Worm (Caenorhabditis elegans) whole organism, mixed stage, embryonic: ENCODE measurements around the gene cri-2.
A peak's percentile ranks its signal among the peaks of the same experiment; 100 is the strongest.

ENCODE experiments used
- M03D4.4 ChIP-seq: sonication (generic microtip); optimal IDR thresholded peaks from 2 replicates; lab custom pipeline; 2017; ENCODE audit warnings: mild to moderate bottlenecking, missing genetic modification characterization, missing compliant biosample characterization
- bed-3 ChIP-seq: fragments of 200-800 bp; sonication (Bioruptor generic); optimal IDR thresholded peaks from 3 replicates; lab custom pipeline; 2018; ENCODE audit warnings: mild to moderate bottlenecking, missing genetic modification characterization, moderate library complexity, missing compliant biosample characterization
- ceh-39 ChIP-seq: fragments of 150-350 bp; optimal IDR thresholded peaks from 2 replicates; lab custom pipeline; 2014; ENCODE audit warnings: missing biosample characterization, missing genetic modification characterization
- ceh-43 ChIP-seq: fragments of 200-800 bp; sonication (Bioruptor generic); optimal IDR thresholded peaks from 2 replicates; lab custom pipeline; 2018; ENCODE audit warnings: mild to moderate bottlenecking, missing genetic modification characterization, moderate library complexity, missing compliant biosample characterization
- ceh-83 ChIP-seq: fragments of 200-800 bp; sonication (Bioruptor generic); optimal IDR thresholded peaks from 2 replicates; lab custom pipeline; 2018; ENCODE audit warnings: mild to moderate bottlenecking, missing genetic modification characterization, missing compliant biosample characterization
- ces-1 ChIP-seq: fragments of 150-350 bp; optimal IDR thresholded peaks from 2 replicates; lab custom pipeline; 2014; ENCODE audit warnings: missing biosample characterization, missing genetic modification reagents, missing genetic modification characterization
- drap-1 ChIP-seq: fragments of 200-800 bp; sonication (Bioruptor generic); optimal IDR thresholded peaks from 3 replicates; lab custom pipeline; 2018; ENCODE audit warnings: mild to moderate bottlenecking, missing genetic modification characterization, missing compliant biosample characterization
- elt-1 ChIP-seq: sonication (generic microtip); optimal IDR thresholded peaks from 2 replicates; lab custom pipeline; 2017; ENCODE audit warnings: missing genetic modification characterization, mild to moderate bottlenecking, missing compliant biosample characterization, antibody characterized with exemption, moderate library complexity, borderline replicate concordance; ENCODE audit not compliant: insufficient read depth
- flh-1 ChIP-seq: fragments of 200-800 bp; sonication (Bioruptor generic); optimal IDR thresholded peaks from 2 replicates; lab custom pipeline; 2018; ENCODE audit warnings: mild to moderate bottlenecking, missing genetic modification characterization, moderate library complexity, missing compliant biosample characterization
- ham-2 ChIP-seq: fragments of 200-800 bp; sonication (Bioruptor generic); optimal IDR thresholded peaks from 2 replicates; lab custom pipeline; 2018; ENCODE audit warnings: mild to moderate bottlenecking, missing genetic modification characterization, missing compliant biosample characterization
- hlh-1 ChIP-seq: fragments of 150-350 bp; optimal IDR thresholded peaks from 2 replicates; lab custom pipeline; 2014; ENCODE audit warnings: missing biosample characterization, missing genetic modification reagents, missing genetic modification characterization
- lin-13 ChIP-seq: fragments of 150-350 bp; optimal IDR thresholded peaks from 2 replicates; lab custom pipeline; 2014; ENCODE audit warnings: missing biosample characterization, missing genetic modification characterization
- lsy-2 ChIP-seq: fragments of 150-350 bp; optimal IDR thresholded peaks from 2 replicates; lab custom pipeline; 2014; ENCODE audit warnings: missing biosample characterization, missing genetic modification characterization
- mab-5 ChIP-seq: fragments of 150-350 bp; optimal IDR thresholded peaks from 2 replicates; lab custom pipeline; 2014; ENCODE audit warnings: missing biosample characterization, missing genetic modification characterization
- mep-1 ChIP-seq: fragments of 150-350 bp; optimal IDR thresholded peaks from 2 replicates; lab custom pipeline; 2017; ENCODE audit warnings: missing biosample characterization, missing genetic modification reagents, missing genetic modification characterization, inconsistent platforms
- mls-2 ChIP-seq: sonication (generic microtip); optimal IDR thresholded peaks from 2 replicates; lab custom pipeline; 2016; ENCODE audit warnings: mild to moderate bottlenecking, missing genetic modification characterization, moderate library complexity, missing compliant biosample characterization
- nhr-12 ChIP-seq: fragments of 150-350 bp; optimal IDR thresholded peaks from 2 replicates; lab custom pipeline; 2014; ENCODE audit warnings: missing biosample characterization, missing genetic modification characterization
- nhr-2 ChIP-seq: fragments of 150-350 bp; optimal IDR thresholded peaks from 2 replicates; lab custom pipeline; 2014; ENCODE audit warnings: missing biosample characterization, missing genetic modification characterization
- nhr-237 ChIP-seq: fragments of 150-350 bp; optimal IDR thresholded peaks from 2 replicates; lab custom pipeline; 2014; ENCODE audit warnings: missing biosample characterization, missing genetic modification characterization
- nhr-28 ChIP-seq: fragments of 150-350 bp; optimal IDR thresholded peaks from 2 replicates; lab custom pipeline; 2014; ENCODE audit warnings: missing biosample characterization, missing genetic modification characterization
- nhr-76 ChIP-seq: sonication (generic microtip); optimal IDR thresholded peaks from 2 replicates; lab custom pipeline; 2017; ENCODE audit warnings: missing biosample characterization, missing genetic modification characterization
- pha-4 ChIP-seq: fragments of 150-350 bp; optimal IDR thresholded peaks from 2 replicates; lab custom pipeline; 2018; ENCODE audit warnings: missing biosample characterization, missing genetic modification reagents, missing genetic modification characterization
- sem-2 ChIP-seq: fragments of 200-800 bp; sonication (Bioruptor generic); optimal IDR thresholded peaks from 2 replicates; lab custom pipeline; 2018; ENCODE audit warnings: mild to moderate bottlenecking, missing genetic modification characterization, missing compliant biosample characterization
- snpc-4 ChIP-seq: fragments of 150-350 bp; optimal IDR thresholded peaks from 2 replicates; lab custom pipeline; 2014; ENCODE audit warnings: missing biosample characterization, missing genetic modification characterization
- sptf-1 ChIP-seq: sonication (generic microtip); optimal IDR thresholded peaks from 2 replicates; lab custom pipeline; 2017; ENCODE audit warnings: mild to moderate bottlenecking, missing genetic modification characterization, moderate library complexity, missing compliant biosample characterization
- tbx-8 ChIP-seq: fragments of 200-800 bp; sonication (Bioruptor generic); optimal IDR thresholded peaks from 2 replicates; lab custom pipeline; 2018; ENCODE audit warnings: mild to moderate bottlenecking, missing genetic modification characterization, moderate library complexity, missing compliant biosample characterization
- unc-120 ChIP-seq: sonication (generic microtip); optimal IDR thresholded peaks from 2 replicates; lab custom pipeline; 2017; ENCODE audit warnings: missing genetic modification characterization, missing compliant biosample characterization; ENCODE audit not compliant: poor library complexity, severe bottlenecking
- zip-8 ChIP-seq: fragments of 150-350 bp; optimal IDR thresholded peaks from 2 replicates; lab custom pipeline; 2014; ENCODE audit warnings: missing biosample characterization, missing genetic modification characterization
- ztf-11 ChIP-seq: fragments of 150-350 bp; optimal IDR thresholded peaks from 2 replicates; lab custom pipeline; 2014; ENCODE audit warnings: missing biosample characterization, missing genetic modification characterization

The cri-2 gene

ce11 chrV:8213868-8214267 lies 12.3 kb downstream of the cri-2 start, which contains the start of gene K07C11.7:
Gene K07C11.7 (minus strand): TSS chrV:8213968.
- TF ChIP-seq unc-120 (no peak), sptf-1 (tag; lab: Kevin White, UChicago) (no peak), nhr-237 (tag; lab: Kevin White, UChicago) (no peak), mab-5 (tag; lab: Kevin White, UChicago) (no peak), ceh-43 (GFP tag; lab: Kevin White, UChicago) (no peak), nhr-28 (no peak), mls-2 (tag; lab: Kevin White, UChicago) (no peak), sem-2 (GFP tag; lab: Kevin White, UChicago) (no peak), mep-1 (no peak), nhr-76 (tag; lab: Kevin White, UChicago) (no peak), nhr-2 (no peak)

ce11 chrV:8215158-8215557 lies 13.6 kb downstream of the cri-2 start:
- no peak for TF ChIP-seq hlh-1 (tag; lab: Kevin White, UChicago)
- TF ChIP-seq mep-1, result no peak
- no peak for TF ChIP-seq ceh-83 (GFP tag; lab: Kevin White, UChicago)
- no peak for TF ChIP-seq flh-1 (GFP tag; lab: Kevin White, UChicago)
- TF ChIP-seq lsy-2 (tag; lab: Kevin White, UChicago), result no peak
- TF ChIP-seq ces-1, result no peak
- no peak for TF ChIP-seq snpc-4 (tag; lab: Kevin White, UChicago)

ce11 chrV:8217118-8217517 lies 15.5 kb downstream of the cri-2 start:
- TF ChIP-seq bed-3 (GFP tag; lab: Kevin White, UChicago) (no peak), sptf-1 (tag; lab: Kevin White, UChicago) (no peak), mab-5 (tag; lab: Kevin White, UChicago) (no peak), lsy-2 (tag; lab: Kevin White, UChicago) (no peak), tbx-8 (GFP tag; lab: Kevin White, UChicago) (no peak), pha-4 (tag; lab: Kevin White, UChicago) (no peak), ceh-43 (GFP tag; lab: Kevin White, UChicago) (no peak), nhr-28 (no peak), elt-1 (tag; lab: Kevin White, UChicago) (no peak), ceh-83 (GFP tag; lab: Kevin White, UChicago) (no peak), ztf-11 (tag; lab: Kevin White, UChicago) (no peak), ces-1 (no peak), M03D4.4 (tag; lab: Kevin White, UChicago) (no peak), zip-8 (tag; lab: Kevin White, UChicago) (no peak), ceh-39 (no peak), drap-1 (GFP tag; lab: Kevin White, UChicago) (no peak), flh-1 (GFP tag; lab: Kevin White, UChicago) (no peak), unc-120 (no peak)

- TF ChIP-seq ces-1, result peak; percentile 3
- TF ChIP-seq nhr-12 (tag; lab: Kevin White, UChicago), result no peak
Observed at ce11 chrV:8217661-8218265, 16.2 kb downstream of the cri-2 start, which contains the start of gene K07C11.8. Gene K07C11.8 (minus strand): TSS chrV:8217884.

ce11 chrV:8219550-8219949 lies 17.9 kb downstream of the cri-2 start:
- TF ChIP-seq lsy-2 (tag; lab: Kevin White, UChicago), result no peak
- no peak for TF ChIP-seq ztf-11 (tag; lab: Kevin White, UChicago)
- TF ChIP-seq zip-8 (tag; lab: Kevin White, UChicago), result no peak
- no peak for TF ChIP-seq sptf-1 (tag; lab: Kevin White, UChicago)
- TF ChIP-seq nhr-237 (tag; lab: Kevin White, UChicago), result no peak
- TF ChIP-seq drap-1 (GFP tag; lab: Kevin White, UChicago), result no peak
- TF ChIP-seq M03D4.4 (tag; lab: Kevin White, UChicago), result no peak
- TF ChIP-seq snpc-4 (tag; lab: Kevin White, UChicago), result no peak
- no peak for TF ChIP-seq lin-13 (tag; lab: Kevin White, UChicago)
- no peak for TF ChIP-seq unc-120
- TF ChIP-seq elt-1 (tag; lab: Kevin White, UChicago), result no peak
- no peak for TF ChIP-seq flh-1 (GFP tag; lab: Kevin White, UChicago)
- TF ChIP-seq pha-4 (tag; lab: Kevin White, UChicago), result no peak
- no peak for TF ChIP-seq ham-2 (GFP tag; lab: Kevin White, UChicago)
- no peak for TF ChIP-seq hlh-1 (tag; lab: Kevin White, UChicago)
